Worm (Caenorhabditis elegans) whole organism, L4/young adult: ENCODE measurements around the gene rev-1.

ENCODE experiments used
- W03F9.2 ChIP-seq: fragments of 150-350 bp; optimal IDR thresholded peaks from 2 replicates; lab custom pipeline; 2014; ENCODE audit warnings: missing biosample characterization, missing genetic modification characterization
- him-1 ChIP-seq: sonication (generic microtip); optimal IDR thresholded peaks from 2 replicates; lab custom pipeline; 2016; ENCODE audit warnings: missing genotype, missing genetic modification reagents, missing genetic modification characterization, missing compliant biosample characterization

DNA sequence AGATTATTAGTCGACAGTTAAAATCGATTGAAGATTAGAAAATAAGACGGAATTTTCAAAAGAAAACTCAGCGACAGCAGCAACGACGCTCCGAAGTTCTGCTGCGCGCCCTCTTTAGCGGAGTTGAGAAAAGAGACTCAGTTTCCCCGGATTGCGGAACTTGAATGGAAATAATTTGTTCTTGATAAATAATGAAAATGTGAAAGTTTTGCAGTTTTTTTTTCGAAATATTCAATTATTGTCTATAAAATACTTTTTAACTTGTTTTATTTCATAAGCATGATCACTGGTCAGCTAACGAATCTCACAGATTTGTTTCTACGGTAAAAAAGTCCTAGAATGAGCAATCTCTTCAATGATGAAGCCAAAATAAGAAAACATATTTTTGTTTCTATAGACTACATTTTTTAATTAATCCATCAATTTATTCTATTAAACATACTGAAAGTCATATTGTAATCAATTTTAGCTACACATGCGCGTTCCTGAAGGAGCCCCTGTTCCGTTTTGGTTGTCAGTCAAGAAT, 42.9 kb upstream of the rev-1 start, which contains the start of the genes cec-3 and T09A5.15:
- TF ChIP-seq him-1 (tag; lab: Kevin White, UChicago) (no peak), W03F9.2 (tag; lab: Kevin White, UChicago) (peak; percentile 4)
